Worm (Caenorhabditis elegans) whole organism, early embryonic: ENCODE results near the gene H04D03.7.

ENCODE experiments used
- ama-1 ChIP-seq: fragments of 150-350 bp; optimal IDR thresholded peaks from 2 replicates; lab custom pipeline; 2014
- ets-7 ChIP-seq: sonication (generic microtip); optimal IDR thresholded peaks from 2 replicates; lab custom pipeline; 2016; ENCODE audit warnings: missing genotype, missing genetic modification characterization, missing compliant biosample characterization
- flt-1 ChIP-seq: fragments of 200-800 bp; sonication (Bioruptor generic); IDR thresholded peaks from 2 replicates; pipeline ENCODE4 v1.3.6; 2022; ENCODE audit warnings: missing genetic modification characterization, missing compliant biosample characterization
- scrt-1 ChIP-seq: fragments of 200-800 bp; sonication (Bioruptor generic); IDR thresholded peaks from 2 replicates; pipeline ENCODE4 v1.3.6; 2022; ENCODE audit warnings: missing genetic modification characterization, missing compliant biosample characterization
- sea-1 ChIP-seq: fragments of 200-800 bp; sonication (Bioruptor generic); conservative IDR thresholded peaks from 2 replicates; pipeline ENCODE4 v1.3.6; 2022; ENCODE audit warnings: missing genetic modification characterization, missing compliant biosample characterization

ce11 chrIII:10479180-10479579 is 32.5 kb upstream of the H04D03.7 start, which contains the start of gene D2045.7:
- no peak for TF ChIP-seq scrt-1
- TF ChIP-seq ets-7 (tag; lab: Kevin White, UChicago) = no peak
- TF ChIP-seq flt-1 (GFP tag; lab: Robert Waterston, UW) = no peak
- TF ChIP-seq ama-1 (lab: Kevin White, UChicago) = no peak
- TF ChIP-seq sea-1 (GFP tag; lab: Robert Waterston, UW) = no peak
